Worm (Caenorhabditis elegans) whole organism, L2 larva: ENCODE measurements around the gene M03C11.9.

Experiments
- elt-1 ChIP-seq: fragments of 150-350 bp; optimal IDR thresholded peaks from 2 replicates; lab custom pipeline; 2014; ENCODE audit warnings: missing biosample characterization, missing genetic modification characterization
- elt-3 ChIP-seq: sonication (generic microtip); optimal IDR thresholded peaks from 2 replicates; lab custom pipeline; 2017; ENCODE audit warnings: missing biosample characterization, missing genetic modification characterization
- lin-39 ChIP-seq: fragments of 150-350 bp; optimal IDR thresholded peaks from 2 replicates; lab custom pipeline; 2014; ENCODE audit warnings: missing biosample characterization, missing genetic modification reagents, missing genetic modification characterization
- mdl-1 ChIP-seq, 2 experiments: fragments of 150-350 bp in 1 of 2; sonication (generic microtip) in 1 of 2; optimal IDR thresholded peaks; 2 replicates each; lab custom pipeline; 2017; ENCODE audit warnings: missing biosample characterization in 2 of 2, missing genetic modification characterization in 2 of 2
- nhr-6 ChIP-seq: fragments of 150-350 bp; optimal IDR thresholded peaks from 2 replicates; lab custom pipeline; 2014; ENCODE audit warnings: missing biosample characterization, missing genetic modification characterization
- nhr-77 ChIP-seq: fragments of 150-350 bp; optimal IDR thresholded peaks from 2 replicates; lab custom pipeline; 2014; ENCODE audit warnings: missing biosample characterization, missing genetic modification characterization
- skn-1 ChIP-seq: sonication (generic microtip); optimal IDR thresholded peaks from 2 replicates; lab custom pipeline; 2017; ENCODE audit warnings: missing biosample characterization, missing genetic modification characterization
- unc-39 ChIP-seq: fragments of 150-350 bp; optimal IDR thresholded peaks from 2 replicates; lab custom pipeline; 2014; ENCODE audit warnings: missing biosample characterization, missing genetic modification characterization
- unc-55 ChIP-seq: fragments of 150-350 bp; sonication (generic microtip); optimal IDR thresholded peaks from 3 replicates; lab custom pipeline; 2014; ENCODE audit warnings: missing biosample characterization, missing genetic modification reagents, missing genetic modification characterization
- unc-62 ChIP-seq: fragments of 150-350 bp; optimal IDR thresholded peaks from 2 replicates; lab custom pipeline; 2014; ENCODE audit warnings: missing biosample characterization, missing genetic modification reagents, missing genetic modification characterization
- zag-1 ChIP-seq: fragments of 150-350 bp; optimal IDR thresholded peaks from 2 replicates; lab custom pipeline; 2014; ENCODE audit warnings: missing biosample characterization, missing genetic modification characterization
- ztf-1 ChIP-seq: fragments of 200-800 bp; sonication (Bioruptor generic); conservative IDR thresholded peaks from 2 replicates; pipeline ENCODE4 v1.3.6; 2022; ENCODE audit warnings: missing genetic modification characterization, missing compliant biosample characterization
- ztf-4 ChIP-seq: fragments of 150-350 bp; optimal IDR thresholded peaks from 2 replicates; lab custom pipeline; 2014; ENCODE audit warnings: missing biosample characterization, missing genetic modification characterization

- no peak for TF ChIP-seq lin-39 (tag; lab: Kevin White, UChicago)
- no peak for TF ChIP-seq elt-1 (tag; lab: Kevin White, UChicago)
- TF ChIP-seq mdl-1 (tag; optimal IDR thresholded peaks at IDR 0.05; lab: Kevin White, UChicago), result no peak
- no peak for TF ChIP-seq ztf-1 (GFP tag; lab: Robert Waterston, UW)
- TF ChIP-seq unc-39 (tag; lab: Kevin White, UChicago), result no peak
- no peak for TF ChIP-seq nhr-77 (tag; lab: Kevin White, UChicago)
- TF ChIP-seq elt-3, result no peak
- TF ChIP-seq unc-62 (GFP tag; lab: Kevin White, UChicago), result no peak
- no peak for TF ChIP-seq nhr-6
- no peak for TF ChIP-seq unc-55 (GFP tag; lab: Kevin White, UChicago)
- no peak for TF ChIP-seq skn-1 (tag; lab: Kevin White, UChicago)
- no peak for TF ChIP-seq ztf-4 (tag; lab: Kevin White, UChicago)
- no peak for TF ChIP-seq zag-1
These were observed 13.4 kb upstream of the M03C11.9 start, which contains the start of the genes M03C11.3 and chl-1 for ce11 chrIII:10404918-10405317.
